Worm (Caenorhabditis elegans) whole organism, late embryonic: ENCODE results near the gene C56E6.2.

Source experiments
- F13H6.1 ChIP-seq: sonication (generic microtip); optimal IDR thresholded peaks from 2 replicates; lab custom pipeline; 2016; ENCODE audit warnings: missing genetic modification characterization, missing compliant biosample characterization
- ahr-1 ChIP-seq: sonication (generic microtip); optimal IDR thresholded peaks from 2 replicates; lab custom pipeline; 2016; ENCODE audit warnings: missing genetic modification characterization, missing compliant biosample characterization
- ceh-31 ChIP-seq: sonication (generic microtip); optimal IDR thresholded peaks from 2 replicates; lab custom pipeline; 2016; ENCODE audit warnings: missing genetic modification characterization, missing compliant biosample characterization
- dmd-4 ChIP-seq: sonication (generic microtip); optimal IDR thresholded peaks from 2 replicates; lab custom pipeline; 2016; ENCODE audit warnings: borderline replicate concordance, missing genetic modification characterization, missing compliant biosample characterization
- elt-2 ChIP-seq: sonication (generic microtip); optimal IDR thresholded peaks from 2 replicates; lab custom pipeline; 2016; ENCODE audit warnings: missing genetic modification reagents, missing genetic modification characterization, missing compliant biosample characterization
- hlh-13 ChIP-seq: fragments of 200-800 bp; sonication (Bioruptor generic); optimal IDR thresholded peaks from 2 replicates; lab custom pipeline; 2018; ENCODE audit warnings: mild to moderate bottlenecking, missing genetic modification characterization, missing compliant biosample characterization
- lim-6 ChIP-seq: sonication (generic microtip); optimal IDR thresholded peaks from 2 replicates; lab custom pipeline; 2016; ENCODE audit warnings: missing genetic modification characterization, missing compliant biosample characterization
- pax-1 ChIP-seq: fragments of 150-350 bp; optimal IDR thresholded peaks from 2 replicates; lab custom pipeline; 2014; ENCODE audit warnings: missing biosample characterization, missing genetic modification characterization
- pqm-1 ChIP-seq: sonication (generic microtip); optimal IDR thresholded peaks from 2 replicates; lab custom pipeline; 2016; ENCODE audit warnings: missing genetic modification characterization, missing compliant biosample characterization
- syd-9 ChIP-seq: sonication (generic microtip); optimal IDR thresholded peaks from 2 replicates; lab custom pipeline; 2016; ENCODE audit warnings: mild to moderate bottlenecking, missing genetic modification characterization, moderate library complexity, missing compliant biosample characterization

ce11 chrII:6575647-6576046 is 50.9 kb downstream of the C56E6.2 start, which contains the start of gene sra-29:
- TF ChIP-seq ahr-1 (no peak), lim-6 (tag; lab: Kevin White, UChicago) (no peak), pax-1 (tag; lab: Kevin White, UChicago) (no peak), F13H6.1 (tag; lab: Kevin White, UChicago) (no peak), ceh-31 (tag; lab: Kevin White, UChicago) (no peak), hlh-13 (GFP tag; lab: Kevin White, UChicago) (no peak), elt-2 (no peak), dmd-4 (tag; lab: Kevin White, UChicago) (no peak), pqm-1 (tag; lab: Kevin White, UChicago) (no peak), syd-9 (tag; lab: Kevin White, UChicago) (no peak)
